Fruit fly (Drosophila melanogaster) whole organism, larva: Measurements from ENCODE around the gene CG43689.

Experiments
- noc ChIP-seq: fragments of 200-800 bp; sonication (Bioruptor generic); optimal IDR thresholded peaks from 3 replicates; lab custom pipeline; 2019; ENCODE audit warnings: missing biosample characterization, mild to moderate bottlenecking, missing genetic modification characterization, moderate library complexity

The CG43689 gene

DNA sequence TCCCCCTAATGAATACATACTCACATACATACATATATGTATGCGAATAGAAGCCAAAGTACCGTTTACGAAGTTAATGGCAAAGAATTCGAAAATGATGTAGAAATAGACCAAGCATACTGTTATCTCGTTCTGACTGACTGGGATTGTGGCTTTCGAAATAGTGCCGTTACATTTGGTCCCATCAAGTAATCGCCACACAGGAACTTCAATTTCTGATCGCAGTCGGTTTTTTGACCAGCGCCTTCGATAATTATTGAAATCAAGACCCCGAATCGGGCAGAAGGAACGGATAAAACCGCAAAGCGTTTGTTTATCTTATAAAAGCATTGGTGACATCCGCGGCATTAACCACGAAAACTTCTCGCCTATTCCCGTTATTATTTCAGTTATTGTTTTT is 44.0 kb downstream of the CG43689 start:
- TF ChIP-seq noc, result no peak

DNA sequence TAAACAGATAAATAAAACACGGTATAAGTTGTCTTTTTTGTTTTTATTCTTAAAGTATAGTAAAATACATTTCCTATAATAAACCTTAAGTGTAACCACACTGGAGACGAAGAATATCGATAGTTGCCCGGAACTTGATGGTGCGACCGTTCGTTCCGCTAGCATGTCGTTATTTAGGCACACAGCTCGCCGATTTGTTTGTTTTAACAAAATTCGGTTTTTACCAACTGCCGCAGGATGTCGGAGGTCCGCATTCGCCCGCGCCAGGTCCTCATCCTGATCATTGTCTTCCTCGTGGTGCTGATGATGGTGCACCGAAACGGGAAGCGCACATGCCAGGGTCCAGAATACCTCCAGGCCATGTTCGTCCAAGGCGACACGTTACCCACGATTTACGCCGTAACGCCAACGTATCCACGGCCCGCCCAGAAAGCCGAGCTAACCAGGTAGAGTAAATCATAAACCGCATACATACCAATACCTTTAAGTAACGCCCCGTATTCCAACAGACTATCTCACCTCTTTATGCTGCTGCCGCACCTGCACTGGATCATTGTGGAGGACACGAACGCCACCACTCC is 55.6 kb downstream of the CG43689 start, which contains the start of gene GlcAT-I:
GlcAT-I (plus strand) TSS at position 163 of the 581 bp plus-strand sequence.
- no peak for TF ChIP-seq noc

dm6 chrX:4139043-4139442 is 63.5 kb downstream of the CG43689 start:
- TF ChIP-seq noc, result no peak
